Fruit fly (Drosophila melanogaster): Measurements from ENCODE around the gene Mayo.

- no peak for TF ChIP-seq ttk (optimal IDR thresholded peaks at IDR 0.05)
- TF ChIP-seq Sin3A (optimal IDR thresholded peaks at IDR 0.05): no peak
- TF ChIP-seq h (optimal IDR thresholded peaks at IDR 0.05): no peak
- no peak for TF ChIP-seq insv (optimal IDR thresholded peaks at IDR 0.05)
- no peak for TF ChIP-seq psq (optimal IDR thresholded peaks at IDR 0.05)
Observed at dm6 chr3R:31130566-31130965, 21.6 kb upstream of the Mayo start, which contains the start of gene Ktch.

Data from Kc167 (cell line).